Fruit fly (Drosophila melanogaster) whole organism, embryonic: ENCODE data around the gene COX7AL.

Experiments
- Bgb ChIP-seq: fragments of 200-800 bp; sonication (Bioruptor generic); IDR thresholded peaks from 2 replicates; pipeline ENCODE4 v1.3.6; 2022; ENCODE audit warnings: missing biosample characterization, missing genetic modification characterization; ENCODE audit not compliant: partially characterized antibody
- CG10274 ChIP-seq: fragments of 200-800 bp; sonication (Bioruptor generic); optimal IDR thresholded peaks from 3 replicates; lab custom pipeline; 2017; ENCODE audit warnings: missing biosample characterization, mild to moderate bottlenecking, missing genetic modification characterization
- CG11247 ChIP-seq: fragments of 200-800 bp; sonication (Bioruptor generic); IDR thresholded peaks from 2 replicates; pipeline ENCODE4 v1.3.6; 2022; ENCODE audit warnings: missing biosample characterization, missing genetic modification characterization
- CG12219 ChIP-seq: fragments of 200-800 bp; sonication (Bioruptor generic); optimal IDR thresholded peaks from 3 replicates; lab custom pipeline; 2018; ENCODE audit warnings: missing biosample characterization, mild to moderate bottlenecking, missing genetic modification characterization
- CG12659 ChIP-seq: fragments of 200-800 bp; sonication (Bioruptor generic); optimal IDR thresholded peaks from 3 replicates; lab custom pipeline; 2017; ENCODE audit warnings: mild to moderate bottlenecking, missing biosample characterization, missing genetic modification reagents, missing genetic modification characterization
- CG14014 ChIP-seq: fragments of 200-800 bp; sonication (Bioruptor generic); IDR thresholded peaks from 2 replicates; pipeline ENCODE4 v1.3.6; 2022; ENCODE audit warnings: missing biosample characterization, missing genetic modification characterization
- CG15073 ChIP-seq: fragments of 200-800 bp; sonication (Bioruptor generic); optimal IDR thresholded peaks from 2 replicates; lab custom pipeline; 2016; ENCODE audit warnings: missing biosample characterization, missing genetic modification characterization
- CG15269 ChIP-seq: fragments of 200-800 bp; sonication (Bioruptor generic); optimal IDR thresholded peaks from 2 replicates; lab custom pipeline; 2018; ENCODE audit warnings: missing biosample characterization, mild to moderate bottlenecking, missing genetic modification characterization, moderate library complexity
- CG15479 ChIP-seq: fragments of 200-800 bp; sonication (Bioruptor generic); optimal IDR thresholded peaks from 3 replicates; lab custom pipeline; 2019; ENCODE audit warnings: missing biosample characterization, mild to moderate bottlenecking, missing genetic modification characterization, moderate library complexity
- CG15514 ChIP-seq: fragments of 200-800 bp; sonication (Bioruptor generic); optimal IDR thresholded peaks from 3 replicates; lab custom pipeline; 2017; ENCODE audit warnings: missing biosample characterization, missing genetic modification characterization, mild to moderate bottlenecking, moderate library complexity, missing genetic modification reagents
- CG16779 ChIP-seq: fragments of 200-800 bp; sonication (Bioruptor generic); IDR thresholded peaks from 2 replicates; pipeline ENCODE4 v1.3.6; 2022; ENCODE audit warnings: missing biosample characterization, missing genetic modification characterization
- CG16815 ChIP-seq: fragments of 200-800 bp; sonication (Bioruptor generic); optimal IDR thresholded peaks from 3 replicates; lab custom pipeline; 2017; ENCODE audit warnings: missing biosample characterization, mild to moderate bottlenecking, missing genetic modification characterization
- CG18599 ChIP-seq: fragments of 200-800 bp; sonication (Bioruptor generic); optimal IDR thresholded peaks from 3 replicates; lab custom pipeline; 2017; ENCODE audit warnings: missing biosample characterization, missing genetic modification characterization, mild to moderate bottlenecking, moderate library complexity, missing genetic modification reagents
- CG18764 ChIP-seq: fragments of 200-800 bp; sonication (Bioruptor generic); optimal IDR thresholded peaks from 3 replicates; lab custom pipeline; 2016; ENCODE audit warnings: missing biosample characterization, missing genetic modification characterization
- CG30403 ChIP-seq: fragments of 200-800 bp; sonication (Bioruptor generic); optimal IDR thresholded peaks from 3 replicates; lab custom pipeline; 2016; ENCODE audit warnings: missing biosample characterization, missing genetic modification characterization
- CG4854 ChIP-seq: fragments of 200-800 bp; sonication (Bioruptor generic); optimal IDR thresholded peaks from 2 replicates; lab custom pipeline; 2016; ENCODE audit warnings: missing biosample characterization, missing genetic modification characterization, inconsistent platforms
- CG6683 ChIP-seq: fragments of 200-800 bp; sonication (Bioruptor generic); optimal IDR thresholded peaks from 2 replicates; lab custom pipeline; 2017; ENCODE audit warnings: missing biosample characterization, mild to moderate bottlenecking, missing genetic modification characterization, missing genetic modification reagents
- CG6791 ChIP-seq: fragments of 200-800 bp; sonication (Bioruptor generic); IDR thresholded peaks from 3 replicates; pipeline ENCODE4 v1.3.6; 2022; ENCODE audit warnings: missing biosample characterization, missing genetic modification characterization; ENCODE audit not compliant: partially characterized antibody
- CG7357 ChIP-seq: fragments of 200-800 bp; sonication (Bioruptor generic); IDR thresholded peaks from 3 replicates; pipeline ENCODE4 v1.3.6; 2022; ENCODE audit warnings: missing biosample characterization, missing genetic modification characterization
- CG7745 ChIP-seq: fragments of 200-800 bp; sonication (Bioruptor generic); optimal IDR thresholded peaks from 2 replicates; lab custom pipeline; 2018; ENCODE audit warnings: missing biosample characterization, mild to moderate bottlenecking, missing genetic modification characterization, moderate library complexity
- CG7963 ChIP-seq: fragments of 200-800 bp; sonication (Bioruptor generic); IDR thresholded peaks from 3 replicates; pipeline ENCODE4 v1.3.6; 2022; ENCODE audit warnings: missing biosample characterization, missing genetic modification characterization; ENCODE audit not compliant: partially characterized antibody
- Camta ChIP-seq: fragments of 200-800 bp; sonication (Bioruptor generic); optimal IDR thresholded peaks from 2 replicates; lab custom pipeline; 2016; ENCODE audit warnings: missing biosample characterization, missing genetic modification characterization
- D ChIP-seq, 2 experiments: fragments of 200-800 bp in 1 of 2; fragments of >200 bp in 1 of 2; sonication (Bioruptor generic) in 1 of 2; optimal IDR thresholded peaks; 2 replicates in 1 of 2; 3 replicates in 1 of 2; lab custom pipeline; 2017; ENCODE audit warnings: mild to moderate bottlenecking in 1 of 2, missing biosample characterization in 1 of 2, missing genetic modification characterization in 1 of 2, missing genetic modification reagents in 1 of 2
- Deaf1 ChIP-seq: fragments of 200-800 bp; optimal IDR thresholded peaks from 3 replicates; lab custom pipeline; 2019; ENCODE audit warnings: missing biosample characterization, mild to moderate bottlenecking, missing genetic modification characterization, moderate library complexity
- Drgx ChIP-seq: fragments of 200-800 bp; sonication (Bioruptor generic); IDR thresholded peaks from 2 replicates; pipeline ENCODE4 v1.3.6; 2022; ENCODE audit warnings: missing biosample characterization, missing genetic modification characterization
- ERR ChIP-seq: fragments of 200-800 bp; sonication (Bioruptor generic); optimal IDR thresholded peaks from 2 replicates; lab custom pipeline; 2016; ENCODE audit warnings: missing biosample characterization, missing genetic modification characterization
- Fer1 ChIP-seq: fragments of 200-800 bp; sonication (Bioruptor generic); optimal IDR thresholded peaks from 2 replicates; lab custom pipeline; 2017; ENCODE audit warnings: missing biosample characterization, mild to moderate bottlenecking, missing genetic modification characterization
- Fer3 ChIP-seq: fragments of 200-800 bp; sonication (Bioruptor generic); optimal IDR thresholded peaks from 2 replicates; lab custom pipeline; 2018; ENCODE audit warnings: missing biosample characterization, mild to moderate bottlenecking, missing genetic modification characterization, moderate library complexity
- Gug ChIP-seq: fragments of 200-800 bp; sonication (Bioruptor generic); IDR thresholded peaks from 4 replicates; pipeline ENCODE4 v1.3.6; 2022; ENCODE audit warnings: missing biosample characterization, missing genetic modification characterization
- Jarid2 ChIP-seq: fragments of 200-800 bp; sonication (Bioruptor generic); optimal IDR thresholded peaks from 3 replicates; lab custom pipeline; 2017; ENCODE audit warnings: mild to moderate bottlenecking, missing biosample characterization, missing genetic modification reagents, missing genetic modification characterization
- Neu2 ChIP-seq: fragments of 200-800 bp; sonication (Bioruptor generic); optimal IDR thresholded peaks from 3 replicates; lab custom pipeline; 2016; ENCODE audit warnings: missing biosample characterization, missing genetic modification characterization, borderline replicate concordance
- Stat92E ChIP-seq, 3 experiments: fragments of >200 bp in 2 of 3; fragments of 200-800 bp in 1 of 3; sonication (Bioruptor generic) in 1 of 3; optimal IDR thresholded peaks; 2 replicates each; lab custom pipeline; 2017 to 2019; ENCODE audit warnings: missing biosample characterization in 3 of 3, missing genetic modification characterization in 3 of 3, mild to moderate bottlenecking in 1 of 3, moderate library complexity in 1 of 3
- TFAM ChIP-seq: fragments of 200-800 bp; sonication (Bioruptor generic); optimal IDR thresholded peaks from 2 replicates; lab custom pipeline; 2017; ENCODE audit warnings: missing biosample characterization, missing genetic modification characterization, inconsistent platforms
- Vsx1 ChIP-seq: fragments of 200-800 bp; sonication (Bioruptor generic); optimal IDR thresholded peaks from 2 replicates; lab custom pipeline; 2017; ENCODE audit warnings: missing biosample characterization, mild to moderate bottlenecking, missing genetic modification characterization, missing genetic modification reagents
- al ChIP-seq: fragments of 200-800 bp; sonication (Bioruptor generic); IDR thresholded peaks from 2 replicates; pipeline ENCODE4 v1.3.6; 2022; ENCODE audit warnings: missing biosample characterization, missing genetic modification characterization
- grau ChIP-seq: fragments of 200-800 bp; optimal IDR thresholded peaks from 3 replicates; lab custom pipeline; 2019; ENCODE audit warnings: missing biosample characterization, mild to moderate bottlenecking, missing genetic modification characterization, moderate library complexity
- h ChIP-seq: fragments of >200 bp; optimal IDR thresholded peaks from 2 replicates; lab custom pipeline; 2017
- hb ChIP-seq: fragments of 200-800 bp; sonication (Bioruptor generic); IDR thresholded peaks from 3 replicates; pipeline ENCODE4 v1.3.6; 2022; ENCODE audit warnings: missing biosample characterization, missing genetic modification characterization; ENCODE audit not compliant: partially characterized antibody
- hbn ChIP-seq: fragments of 200-800 bp; sonication (Bioruptor generic); IDR thresholded peaks from 2 replicates; pipeline ENCODE4 v1.3.6; 2022; ENCODE audit warnings: missing biosample characterization, missing genetic modification characterization; ENCODE audit not compliant: partially characterized antibody
- jumu ChIP-seq: fragments of 200-800 bp; sonication (Bioruptor generic); optimal IDR thresholded peaks from 3 replicates; lab custom pipeline; 2016; ENCODE audit warnings: missing biosample characterization, missing genetic modification characterization
- lmd ChIP-seq: fragments of 200-800 bp; sonication (Bioruptor generic); IDR thresholded peaks from 2 replicates; pipeline ENCODE4 v1.3.6; 2022; ENCODE audit warnings: missing biosample characterization, missing genetic modification characterization
- mld ChIP-seq: fragments of 200-800 bp; sonication (Bioruptor generic); IDR thresholded peaks from 3 replicates; pipeline ENCODE4 v1.3.6; 2022; ENCODE audit warnings: missing biosample characterization, missing genetic modification characterization; ENCODE audit not compliant: partially characterized antibody
- row ChIP-seq: fragments of 200-800 bp; sonication (Bioruptor generic); IDR thresholded peaks from 3 replicates; pipeline ENCODE4 v1.3.6; 2022; ENCODE audit warnings: missing biosample characterization, missing genetic modification characterization
- salm ChIP-seq: fragments of 200-800 bp; sonication (Bioruptor generic); optimal IDR thresholded peaks from 2 replicates; lab custom pipeline; 2018; ENCODE audit warnings: missing biosample characterization, mild to moderate bottlenecking, missing genetic modification characterization
- schlank ChIP-seq: fragments of 200-800 bp; sonication (Bioruptor generic); optimal IDR thresholded peaks from 2 replicates; lab custom pipeline; 2018; ENCODE audit warnings: missing biosample characterization, mild to moderate bottlenecking, missing genetic modification characterization
- sug ChIP-seq: fragments of 200-800 bp; optimal IDR thresholded peaks from 2 replicates; lab custom pipeline; 2019; ENCODE audit warnings: missing biosample characterization, mild to moderate bottlenecking, missing genetic modification characterization, moderate library complexity
- twi ChIP-seq: fragments of 200-800 bp; optimal IDR thresholded peaks from 2 replicates; lab custom pipeline; 2019; ENCODE audit warnings: missing biosample characterization, mild to moderate bottlenecking, missing genetic modification characterization, moderate library complexity
- zf30C ChIP-seq: fragments of 200-800 bp; sonication (Bioruptor generic); optimal IDR thresholded peaks from 3 replicates; lab custom pipeline; 2018; ENCODE audit warnings: missing biosample characterization, mild to moderate bottlenecking, missing genetic modification characterization

The COX7AL gene

dm6 chr3R:8333768-8334470 is 9.6 kb upstream of the COX7AL start, which contains the start of gene Poxm (continued):
- TF ChIP-seq CG6791 (GFP tag; lab: Robert Waterston, UW) = no peak
- TF ChIP-seq TFAM (GFP tag; lab: Kevin White, UChicago) = peak; percentile 59
- peak; percentile 69 for TF ChIP-seq Vsx1 (GFP tag; lab: Kevin White, UChicago)
- TF ChIP-seq CG6683 (GFP tag; lab: Kevin White, UChicago) = no peak
- TF ChIP-seq CG15073 (GFP tag; lab: Kevin White, UChicago) = peak; percentile 72
- TF ChIP-seq CG16815 (GFP tag; lab: Kevin White, UChicago) = peak; percentile 91
- TF ChIP-seq CG18599 (GFP tag; lab: Kevin White, UChicago) = peak; percentile 79
- no peak for TF ChIP-seq schlank (tag; lab: Kevin White, UChicago)
- peak; percentile 77 for TF ChIP-seq salm (tag; lab: Kevin White, UChicago)
- TF ChIP-seq Bgb (GFP tag; lab: Robert Waterston, UW) = no peak
- peak; percentile 56 for TF ChIP-seq Jarid2 (GFP tag; lab: Kevin White, UChicago)
- TF ChIP-seq Neu2 (GFP tag; lab: Kevin White, UChicago) = no peak
- no peak for TF ChIP-seq ERR (GFP tag; lab: Kevin White, UChicago)
- TF ChIP-seq CG12219 (GFP tag; lab: Kevin White, UChicago) = peak; percentile 57
- TF ChIP-seq CG15269 (tag; lab: Kevin White, UChicago) = peak; percentile 92
- TF ChIP-seq CG30403 (GFP tag; lab: Kevin White, UChicago) = peak; percentile 95
- TF ChIP-seq CG16779 (GFP tag; lab: Robert Waterston, UW) = no peak
- TF ChIP-seq CG12659 (GFP tag; lab: Kevin White, UChicago) = peak; percentile 92
- peak; percentile 87 for TF ChIP-seq CG7357 (GFP tag; lab: Robert Waterston, UW)
- TF ChIP-seq grau (tag; lab: Kevin White, UChicago) = peak; percentile 93
- peak; percentile 21 for TF ChIP-seq CG15514 (GFP tag; lab: Kevin White, UChicago)
- no peak for TF ChIP-seq CG7963
- TF ChIP-seq hbn = no peak
- TF ChIP-seq h (lab: Kevin White, UChicago) = no peak
- peak; percentile 61 for TF ChIP-seq CG4854
- TF ChIP-seq row = peak; percentile 92
- TF ChIP-seq CG18764 (GFP tag; lab: Kevin White, UChicago) = peak; percentile 73
- peak; percentile 71 for TF ChIP-seq jumu (GFP tag; lab: Kevin White, UChicago)
- TF ChIP-seq hb (GFP tag; lab: Robert Waterston, UW) = no peak
- TF ChIP-seq sug = peak; percentile 87
- no peak for TF ChIP-seq Fer1 (GFP tag; lab: Kevin White, UChicago)
- peak; percentile 84 for TF ChIP-seq al (GFP tag; lab: Robert Waterston, UW)
- TF ChIP-seq D (optimal IDR thresholded peaks at IDR 0.05; lab: Kevin White, UChicago) = no peak
- TF ChIP-seq D (GFP tag; optimal IDR thresholded peaks at IDR 0.05; lab: Kevin White, UChicago) = peak; percentile 96
- peak; percentile 92 for TF ChIP-seq Drgx (GFP tag; lab: Robert Waterston, UW)
- TF ChIP-seq Fer3 (tag; lab: Kevin White, UChicago) = peak; percentile 80
- peak; percentile 56 for TF ChIP-seq Deaf1
- no peak for TF ChIP-seq CG15479 (GFP tag; lab: Kevin White, UChicago)
- no peak for TF ChIP-seq CG7745 (tag; lab: Kevin White, UChicago)
- peak; percentile 82; the same call in 1 of the 2 replicates for TF ChIP-seq CG14014 (GFP tag; lab: Robert Waterston, UW)
- TF ChIP-seq zf30C (GFP tag; lab: Kevin White, UChicago) = no peak
- TF ChIP-seq mld (GFP tag; lab: Robert Waterston, UW) = 0 out of 3 replicates have a peak, but pooled peaks have one; percentile 49
- TF ChIP-seq twi (tag; lab: Kevin White, UChicago) = peak; percentile 90
- peak in 1 of 3 experiments; percentile 88 for TF ChIP-seq Stat92E (GFP tag; optimal IDR thresholded peaks at IDR 0.05; lab: Kevin White, UChicago)
- peak; percentile 94 for TF ChIP-seq Gug (GFP tag; lab: Robert Waterston, UW)
- TF ChIP-seq CG11247 = peak; percentile 63
- TF ChIP-seq Camta (GFP tag; lab: Kevin White, UChicago) = peak; percentile 66
- peak; percentile 94 for TF ChIP-seq lmd (GFP tag; lab: Robert Waterston, UW)
- peak; percentile 69 for TF ChIP-seq CG10274 (GFP tag; lab: Kevin White, UChicago)
